Worm (Caenorhabditis elegans) whole organism, late embryonic: ENCODE data around the gene ddn-1.

ENCODE experiments used
- C08G9.2 ChIP-seq: sonication (generic microtip); optimal IDR thresholded peaks from 2 replicates; lab custom pipeline; 2016; ENCODE audit warnings: mild to moderate bottlenecking, missing genetic modification characterization, moderate library complexity, missing compliant biosample characterization
- F13H6.1 ChIP-seq: sonication (generic microtip); optimal IDR thresholded peaks from 2 replicates; lab custom pipeline; 2016; ENCODE audit warnings: missing genetic modification characterization, missing compliant biosample characterization
- K02D7.2 ChIP-seq: sonication (generic microtip); optimal IDR thresholded peaks from 2 replicates; lab custom pipeline; 2017; ENCODE audit warnings: mild to moderate bottlenecking, missing genetic modification characterization, missing compliant biosample characterization
- ama-1 ChIP-seq: fragments of 150-350 bp; optimal IDR thresholded peaks from 2 replicates; lab custom pipeline; 2014
- ceh-14 ChIP-seq: sonication (generic microtip); optimal IDR thresholded peaks from 2 replicates; lab custom pipeline; 2016; ENCODE audit warnings: missing genotype, missing genetic modification characterization, missing compliant biosample characterization
- ceh-19 ChIP-seq: fragments of 200-800 bp; sonication (Bioruptor generic); optimal IDR thresholded peaks from 2 replicates; lab custom pipeline; 2018; ENCODE audit warnings: mild to moderate bottlenecking, missing genetic modification characterization, missing compliant biosample characterization
- ceh-24 ChIP-seq: sonication (generic microtip); optimal IDR thresholded peaks from 2 replicates; lab custom pipeline; 2016; ENCODE audit warnings: mild to moderate bottlenecking, missing genetic modification characterization, missing compliant biosample characterization
- ceh-34 ChIP-seq: sonication (generic microtip); optimal IDR thresholded peaks from 2 replicates; lab custom pipeline; 2016; ENCODE audit warnings: mild to moderate bottlenecking, missing genetic modification characterization, missing compliant biosample characterization
- ceh-45 ChIP-seq: fragments of 200-800 bp; sonication (Bioruptor generic); IDR thresholded peaks from 2 replicates; pipeline ENCODE4 v1.3.6; 2022; ENCODE audit warnings: missing genetic modification reagents, missing genetic modification characterization, missing compliant biosample characterization
- ceh-48 ChIP-seq: sonication (generic microtip); optimal IDR thresholded peaks from 2 replicates; lab custom pipeline; 2016; ENCODE audit warnings: missing genetic modification characterization, inconsistent platforms, missing compliant biosample characterization
- ceh-9 ChIP-seq: sonication (generic microtip); optimal IDR thresholded peaks from 2 replicates; lab custom pipeline; 2016; ENCODE audit warnings: mild to moderate bottlenecking, missing genetic modification characterization, inconsistent platforms, missing compliant biosample characterization
- dve-1 ChIP-seq: sonication (generic microtip); optimal IDR thresholded peaks from 2 replicates; lab custom pipeline; 2017; ENCODE audit warnings: antibody characterized with exemption, mild to moderate bottlenecking, missing genetic modification characterization, missing compliant biosample characterization
- elt-2 ChIP-seq: sonication (generic microtip); optimal IDR thresholded peaks from 2 replicates; lab custom pipeline; 2016; ENCODE audit warnings: missing genetic modification reagents, missing genetic modification characterization, missing compliant biosample characterization
- eyg-1 ChIP-seq: sonication (generic microtip); optimal IDR thresholded peaks from 2 replicates; lab custom pipeline; 2016; ENCODE audit warnings: missing genotype, missing genetic modification characterization, missing compliant biosample characterization
- fax-1 ChIP-seq: sonication (generic microtip); optimal IDR thresholded peaks from 2 replicates; lab custom pipeline; 2016; ENCODE audit warnings: missing genotype, missing genetic modification characterization, missing compliant biosample characterization
- fkh-6 ChIP-seq: sonication (generic microtip); optimal IDR thresholded peaks from 2 replicates; lab custom pipeline; 2016; ENCODE audit warnings: missing genetic modification characterization, missing compliant biosample characterization
- gmeb-2 ChIP-seq: sonication (generic microtip); optimal IDR thresholded peaks from 2 replicates; lab custom pipeline; 2016; ENCODE audit warnings: missing genetic modification characterization, inconsistent platforms, missing compliant biosample characterization
- hlh-13 ChIP-seq: fragments of 200-800 bp; sonication (Bioruptor generic); optimal IDR thresholded peaks from 2 replicates; lab custom pipeline; 2018; ENCODE audit warnings: mild to moderate bottlenecking, missing genetic modification characterization, missing compliant biosample characterization
- hlh-15 ChIP-seq: sonication (generic microtip); optimal IDR thresholded peaks from 2 replicates; lab custom pipeline; 2016; ENCODE audit warnings: missing genetic modification characterization, missing compliant biosample characterization
- hlh-30 ChIP-seq: sonication (generic microtip); optimal IDR thresholded peaks from 2 replicates; lab custom pipeline; 2017; ENCODE audit warnings: antibody characterized with exemption, missing genetic modification characterization, missing compliant biosample characterization; ENCODE audit not compliant: insufficient read depth
- hlh-6 ChIP-seq: sonication (generic microtip); optimal IDR thresholded peaks from 2 replicates; lab custom pipeline; 2016; ENCODE audit warnings: missing genotype, missing genetic modification characterization, missing compliant biosample characterization
- hlh-8 ChIP-seq: sonication (generic microtip); optimal IDR thresholded peaks from 2 replicates; lab custom pipeline; 2016; ENCODE audit warnings: missing genotype, missing genetic modification characterization, missing compliant biosample characterization
- mec-3 ChIP-seq: sonication (generic microtip); optimal IDR thresholded peaks from 2 replicates; lab custom pipeline; 2016; ENCODE audit warnings: borderline replicate concordance, missing genetic modification characterization, missing compliant biosample characterization
- nhr-11 ChIP-seq: fragments of 150-350 bp; optimal IDR thresholded peaks from 2 replicates; lab custom pipeline; 2014; ENCODE audit warnings: missing biosample characterization, missing genetic modification characterization
- nhr-232 ChIP-seq: sonication (generic microtip); optimal IDR thresholded peaks from 2 replicates; lab custom pipeline; 2016; ENCODE audit warnings: missing genetic modification characterization, missing compliant biosample characterization
- npax-4 ChIP-seq: sonication (generic microtip); optimal IDR thresholded peaks from 2 replicates; lab custom pipeline; 2016; ENCODE audit warnings: missing genetic modification characterization, missing compliant biosample characterization
- odd-2 ChIP-seq: sonication (generic microtip); optimal IDR thresholded peaks from 2 replicates; lab custom pipeline; 2017; ENCODE audit warnings: antibody characterized with exemption, mild to moderate bottlenecking, missing genetic modification characterization, missing compliant biosample characterization
- pag-3 ChIP-seq: sonication (generic microtip); optimal IDR thresholded peaks from 2 replicates; lab custom pipeline; 2016; ENCODE audit warnings: missing compliant biosample characterization, missing genetic modification characterization, borderline replicate concordance
- pat-9 ChIP-seq: fragments of 200-800 bp; sonication (Bioruptor generic); optimal IDR thresholded peaks from 2 replicates; lab custom pipeline; 2018; ENCODE audit warnings: mild to moderate bottlenecking, missing genetic modification characterization, moderate library complexity, missing compliant biosample characterization
- pha-4 ChIP-seq: fragments of 150-350 bp; optimal IDR thresholded peaks from 2 replicates; lab custom pipeline; 2018; ENCODE audit warnings: missing biosample characterization, missing genetic modification reagents, missing genetic modification characterization
- pqm-1 ChIP-seq: sonication (generic microtip); optimal IDR thresholded peaks from 2 replicates; lab custom pipeline; 2016; ENCODE audit warnings: missing genetic modification characterization, missing compliant biosample characterization
- pros-1 ChIP-seq: fragments of 150-350 bp; optimal IDR thresholded peaks from 2 replicates; lab custom pipeline; 2014; ENCODE audit warnings: missing biosample characterization, missing genetic modification reagents, missing genetic modification characterization
- rnt-1 ChIP-seq: sonication (generic microtip); optimal IDR thresholded peaks from 2 replicates; lab custom pipeline; 2016; ENCODE audit warnings: missing genetic modification characterization, missing compliant biosample characterization
- sdc-2 ChIP-seq: sonication (generic microtip); optimal IDR thresholded peaks from 2 replicates; lab custom pipeline; 2016; ENCODE audit warnings: missing genotype, missing genetic modification characterization, missing compliant biosample characterization
- sox-2 ChIP-seq: fragments of 200-800 bp; sonication (Bioruptor generic); IDR thresholded peaks from 2 replicates; pipeline ENCODE4 v1.3.6; 2022; ENCODE audit warnings: missing genetic modification reagents, missing genetic modification characterization, missing compliant biosample characterization
- sox-4 ChIP-seq: sonication (generic microtip); optimal IDR thresholded peaks from 2 replicates; lab custom pipeline; 2017; ENCODE audit warnings: mild to moderate bottlenecking, missing genetic modification characterization, inconsistent platforms, missing compliant biosample characterization
- syd-9 ChIP-seq: sonication (generic microtip); optimal IDR thresholded peaks from 2 replicates; lab custom pipeline; 2016; ENCODE audit warnings: mild to moderate bottlenecking, missing genetic modification characterization, moderate library complexity, missing compliant biosample characterization
- tbx-2 ChIP-seq: sonication (generic microtip); optimal IDR thresholded peaks from 2 replicates; lab custom pipeline; 2016; ENCODE audit warnings: missing genetic modification characterization, missing compliant biosample characterization
- tbx-7 ChIP-seq: sonication (generic microtip); optimal IDR thresholded peaks from 2 replicates; lab custom pipeline; 2016; ENCODE audit warnings: missing genotype, missing genetic modification characterization, missing compliant biosample characterization
- ttx-3 ChIP-seq: sonication (generic microtip); optimal IDR thresholded peaks from 2 replicates; lab custom pipeline; 2016; ENCODE audit warnings: missing genetic modification reagents, missing genetic modification characterization, missing compliant biosample characterization
- unc-42 ChIP-seq: sonication (generic microtip); optimal IDR thresholded peaks from 2 replicates; lab custom pipeline; 2016; ENCODE audit warnings: missing genotype, missing genetic modification characterization, missing compliant biosample characterization
- zip-5 ChIP-seq: sonication (generic microtip); optimal IDR thresholded peaks from 2 replicates; lab custom pipeline; 2016; ENCODE audit warnings: missing genetic modification characterization, missing compliant biosample characterization
- ztf-16 ChIP-seq: sonication (generic microtip); optimal IDR thresholded peaks from 2 replicates; lab custom pipeline; 2017; ENCODE audit warnings: missing genetic modification characterization, missing compliant biosample characterization

ddn-1 gene

ce11 chrV:8769154-8769553 is 8.8 kb upstream of the ddn-1 start:
- TF ChIP-seq ama-1 (lab: Kevin White, UChicago) (no peak), elt-2 (peak; percentile 14), sdc-2 (tag; lab: Kevin White, UChicago) (no peak), hlh-8 (tag; lab: Kevin White, UChicago) (no peak), ceh-14 (tag; lab: Kevin White, UChicago) (no peak)

- peak; percentile 99 for TF ChIP-seq elt-2
- no peak for TF ChIP-seq sox-4 (tag; lab: Kevin White, UChicago)
- no peak for TF ChIP-seq unc-42 (tag; lab: Kevin White, UChicago)
- no peak for TF ChIP-seq rnt-1 (tag; lab: Kevin White, UChicago)
- TF ChIP-seq pqm-1 (tag; lab: Kevin White, UChicago) = peak; percentile 75
Measured at ce11 chrV:8768481-8768959, 8.2 kb upstream of the ddn-1 start, which contains the start of gene B0507.3. Gene B0507.3 (plus strand): TSS chrV:8768909.

ce11 chrV:8767493-8767892 is 7.2 kb upstream of the ddn-1 start:
- TF ChIP-seq elt-2 (peak; percentile 61), ttx-3 (tag; lab: Kevin White, UChicago) (no peak), ztf-16 (tag; lab: Kevin White, UChicago) (no peak)
- TF ChIP-seq, all 69 proteins: peak for 1

ce11 chrV:8767041-8767440 is 6.7 kb upstream of the ddn-1 start:
- TF ChIP-seq K02D7.2 (tag; lab: Kevin White, UChicago) (no peak), hlh-8 (tag; lab: Kevin White, UChicago) (no peak), pat-9 (tag; lab: Kevin White, UChicago) (no peak), sox-4 (tag; lab: Kevin White, UChicago) (no peak), npax-4 (tag; lab: Kevin White, UChicago) (no peak), ceh-45 (GFP tag; lab: Robert Waterston, UW) (no peak), fax-1 (no peak), pha-4 (no peak), ceh-34 (tag; lab: Kevin White, UChicago) (no peak), ztf-16 (tag; lab: Kevin White, UChicago) (no peak), odd-2 (tag; lab: Kevin White, UChicago) (no peak), mec-3 (tag; lab: Kevin White, UChicago) (no peak), pros-1 (no peak), F13H6.1 (tag; lab: Kevin White, UChicago) (no peak), hlh-15 (tag; lab: Kevin White, UChicago) (no peak), syd-9 (tag; lab: Kevin White, UChicago) (no peak), nhr-11 (tag; lab: Kevin White, UChicago) (no peak), hlh-30 (tag; lab: Kevin White, UChicago) (no peak), tbx-7 (tag; lab: Kevin White, UChicago) (no peak), nhr-232 (tag; lab: Kevin White, UChicago) (no peak)

- no peak for TF ChIP-seq hlh-13 (GFP tag; lab: Kevin White, UChicago)
- TF ChIP-seq ceh-14 (tag; lab: Kevin White, UChicago) = no peak
- TF ChIP-seq hlh-6 = no peak
- TF ChIP-seq ceh-19 (GFP tag; lab: Kevin White, UChicago) = no peak
- TF ChIP-seq eyg-1 (tag; lab: Kevin White, UChicago) = no peak
- TF ChIP-seq zip-5 = no peak
- no peak for TF ChIP-seq pag-3 (tag; lab: Kevin White, UChicago)
- TF ChIP-seq odd-2 (tag; lab: Kevin White, UChicago) = no peak
- TF ChIP-seq ceh-9 (tag; lab: Kevin White, UChicago) = no peak
- TF ChIP-seq ceh-24 (tag; lab: Kevin White, UChicago) = no peak
- no peak for TF ChIP-seq fkh-6 (tag; lab: Kevin White, UChicago)
- no peak for TF ChIP-seq unc-42 (tag; lab: Kevin White, UChicago)
- TF ChIP-seq C08G9.2 (tag; lab: Kevin White, UChicago) = no peak
- no peak for TF ChIP-seq nhr-11 (tag; lab: Kevin White, UChicago)
- TF ChIP-seq ceh-48 (tag; lab: Kevin White, UChicago) = no peak
- TF ChIP-seq elt-2 = no peak
- TF ChIP-seq dve-1 (tag; lab: Kevin White, UChicago) = no peak
- TF ChIP-seq sox-2 (GFP tag; lab: Robert Waterston, UW) = no peak
- no peak for TF ChIP-seq tbx-2 (tag; lab: Kevin White, UChicago)
- TF ChIP-seq gmeb-2 = no peak
- TF ChIP-seq, all 69 proteins: peak for 0
Measured at ce11 chrV:8765938-8766337, 5.6 kb upstream of the ddn-1 start, which contains the start of gene B0507.9. Gene B0507.9 (minus strand): TSS chrV:8766038.
